Worm (Caenorhabditis elegans) whole organism, midembryonic: Measurements from ENCODE around the gene noca-1.
A peak's percentile ranks its signal among the peaks of the same experiment; 100 is the strongest.

Experiments
- T22C8.4 ChIP-seq: fragments of 200-800 bp; sonication (Bioruptor generic); IDR thresholded peaks from 2 replicates; pipeline ENCODE4 v1.3.6; 2022; ENCODE audit warnings: missing genetic modification characterization, missing compliant biosample characterization
- cog-1 ChIP-seq: sonication (generic microtip); optimal IDR thresholded peaks from 2 replicates; lab custom pipeline; 2016; ENCODE audit warnings: missing genetic modification characterization, missing compliant biosample characterization
- flt-1 ChIP-seq: fragments of 200-800 bp; sonication (Bioruptor generic); IDR thresholded peaks from 2 replicates; pipeline ENCODE4 v1.3.6; 2022; ENCODE audit warnings: missing genetic modification characterization, missing compliant biosample characterization
- klf-2 ChIP-seq: fragments of 200-800 bp; sonication (Bioruptor generic); conservative IDR thresholded peaks from 2 replicates; pipeline ENCODE4 v1.3.6; 2022; ENCODE audit warnings: missing genetic modification reagents, missing genetic modification characterization, missing compliant biosample characterization
- med-1 ChIP-seq: sonication (generic microtip); optimal IDR thresholded peaks from 2 replicates; lab custom pipeline; 2017; ENCODE audit warnings: missing genetic modification characterization, mild to moderate bottlenecking, missing compliant biosample characterization, antibody characterized with exemption, missing genetic modification reagents; ENCODE audit not compliant: insufficient read depth
- ref-1 ChIP-seq: fragments of 200-800 bp; sonication (Bioruptor generic); conservative IDR thresholded peaks from 2 replicates; pipeline ENCODE4 v1.3.6; 2022; ENCODE audit warnings: missing genetic modification reagents, missing genetic modification characterization, missing compliant biosample characterization
- tab-1 ChIP-seq: fragments of 200-800 bp; sonication (Bioruptor generic); IDR thresholded peaks from 2 replicates; pipeline ENCODE4 v1.3.6; 2022; ENCODE audit warnings: missing genetic modification characterization, missing compliant biosample characterization
- ztf-23 ChIP-seq: fragments of 200-800 bp; sonication (Bioruptor generic); IDR thresholded peaks from 2 replicates; pipeline ENCODE4 v1.3.6; 2022; ENCODE audit warnings: missing genetic modification reagents, missing genetic modification characterization, missing compliant biosample characterization
- ztf-29 ChIP-seq: fragments of 200-800 bp; sonication (Bioruptor generic); IDR thresholded peaks from 2 replicates; pipeline ENCODE4 v1.3.6; 2022; ENCODE audit warnings: missing genetic modification reagents, missing genetic modification characterization, missing compliant biosample characterization

The noca-1 gene

DNA sequence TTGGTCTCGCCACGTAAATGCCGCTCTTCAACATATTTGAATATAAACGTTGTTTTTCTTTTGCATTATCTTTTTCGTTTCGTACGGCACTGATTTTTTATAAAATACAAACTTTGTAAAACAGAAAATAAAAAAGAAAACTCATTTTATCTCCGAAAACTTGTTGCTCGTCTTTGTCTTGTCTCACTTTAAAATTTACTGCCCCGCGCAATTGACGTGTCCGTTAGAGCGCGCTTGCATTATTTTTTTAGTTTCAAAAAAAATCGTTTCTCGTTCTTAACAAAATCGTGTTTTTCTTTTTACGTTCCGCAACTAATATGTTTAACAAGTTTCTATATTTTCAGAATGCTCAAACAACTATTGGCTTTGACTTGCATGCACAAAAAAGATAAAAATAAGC lies at the start of gene noca-1:
TSS of gene noca-1 (plus strand) at position 345 of the 400 bp plus-strand sequence.
- no peak for TF ChIP-seq tab-1 (GFP tag; lab: Robert Waterston, UW)

DNA sequence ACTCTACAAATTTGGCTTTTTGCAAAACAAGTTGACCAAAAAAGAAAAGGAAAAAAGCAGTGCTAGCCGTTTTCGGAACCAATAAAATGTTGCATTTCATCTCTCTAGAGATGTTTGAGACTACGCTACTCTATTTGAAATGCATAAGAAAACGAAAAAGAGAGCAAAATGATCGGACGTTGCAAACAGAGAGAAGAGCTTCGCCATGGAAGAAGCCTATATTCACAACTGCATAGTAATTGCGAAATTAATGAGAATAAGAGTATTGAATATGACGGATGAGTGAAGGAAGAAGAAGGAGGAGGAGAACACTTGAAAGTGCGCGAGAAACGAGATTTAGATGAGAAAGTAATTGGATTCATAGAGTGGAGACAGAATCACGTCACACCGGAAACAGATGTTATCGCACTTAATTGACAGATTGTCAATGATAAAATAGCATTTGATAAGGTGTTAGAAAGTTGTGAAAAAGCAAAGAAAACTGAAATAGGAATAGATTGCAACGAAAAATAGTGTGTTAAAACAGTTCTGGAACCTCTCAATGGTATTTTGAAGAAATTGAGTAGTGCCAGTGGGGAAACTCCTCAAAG lies 46.8 kb upstream of the noca-1 start:
- TF ChIP-seq ref-1 (no peak), cog-1 (no peak), flt-1 (GFP tag; lab: Robert Waterston, UW) (no peak), klf-2 (no peak), med-1 (GFP tag; lab: Kevin White, UChicago) (no peak), ztf-23 (no peak)

DNA sequence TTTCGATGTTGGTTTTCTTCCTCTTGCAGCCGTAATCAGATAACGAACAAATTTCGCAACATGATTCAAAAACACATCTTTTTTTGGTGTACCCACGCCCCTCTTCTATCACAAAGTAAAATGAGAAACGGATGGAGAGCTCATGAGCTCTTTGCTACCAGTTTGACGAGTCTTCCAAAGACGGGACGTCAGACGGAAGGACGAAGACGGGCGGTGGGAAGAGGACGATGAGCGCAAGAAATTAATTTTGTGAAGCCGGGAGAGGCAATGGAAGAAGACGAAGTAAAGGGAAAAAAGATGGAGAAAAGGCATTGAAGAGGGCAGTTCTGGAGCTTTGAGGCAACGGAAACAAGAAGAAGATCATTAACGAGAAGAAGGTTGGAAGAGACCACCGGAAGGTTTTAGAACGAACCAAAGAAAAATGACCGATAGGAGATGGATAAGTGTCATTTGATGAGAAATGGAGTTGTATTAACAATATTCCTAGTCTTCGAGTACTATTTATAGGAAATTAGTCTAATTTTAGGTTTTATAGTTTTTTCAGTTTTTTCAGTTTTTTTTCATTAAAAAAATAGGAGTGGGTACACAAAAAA lies 41.0 kb upstream of the noca-1 start:
- TF ChIP-seq ref-1 (no peak), flt-1 (GFP tag; lab: Robert Waterston, UW) (no peak), T22C8.4 (GFP tag; lab: Robert Waterston, UW) (no peak), ztf-29 (GFP tag; lab: Robert Waterston, UW) (no peak), ztf-23 (no peak), med-1 (GFP tag; lab: Kevin White, UChicago) (no peak), tab-1 (GFP tag; lab: Robert Waterston, UW) (no peak), cog-1 (no peak), klf-2 (no peak)

DNA sequence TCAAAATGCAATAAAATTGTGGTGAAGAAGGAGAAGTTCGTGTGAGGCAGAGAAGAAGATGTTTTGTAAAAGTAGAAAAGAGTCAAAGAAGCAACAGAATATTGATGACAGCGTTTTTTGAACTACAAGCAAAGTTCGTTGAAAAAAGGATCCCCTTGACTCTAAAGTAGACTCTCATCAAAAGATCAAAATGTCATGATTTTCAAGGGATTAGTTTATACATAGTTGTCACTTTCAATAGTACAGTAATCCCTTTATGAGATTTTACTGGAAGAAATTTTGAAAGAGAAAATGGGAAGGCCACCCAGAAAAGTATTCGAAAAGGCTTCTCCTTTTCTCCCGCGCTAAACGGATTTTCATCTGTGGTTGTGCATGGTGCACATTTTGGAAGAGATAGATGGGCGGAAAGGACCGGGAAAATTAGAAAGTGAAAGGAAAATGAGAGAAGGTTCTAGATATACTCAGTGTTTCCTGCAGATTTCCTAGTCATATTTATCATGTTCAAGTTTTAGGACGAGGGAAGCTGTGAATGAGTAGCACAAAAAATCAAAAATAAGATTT lies 39.7 kb upstream of the noca-1 start:
- no peak for TF ChIP-seq klf-2
- TF ChIP-seq ref-1, result no peak

DNA sequence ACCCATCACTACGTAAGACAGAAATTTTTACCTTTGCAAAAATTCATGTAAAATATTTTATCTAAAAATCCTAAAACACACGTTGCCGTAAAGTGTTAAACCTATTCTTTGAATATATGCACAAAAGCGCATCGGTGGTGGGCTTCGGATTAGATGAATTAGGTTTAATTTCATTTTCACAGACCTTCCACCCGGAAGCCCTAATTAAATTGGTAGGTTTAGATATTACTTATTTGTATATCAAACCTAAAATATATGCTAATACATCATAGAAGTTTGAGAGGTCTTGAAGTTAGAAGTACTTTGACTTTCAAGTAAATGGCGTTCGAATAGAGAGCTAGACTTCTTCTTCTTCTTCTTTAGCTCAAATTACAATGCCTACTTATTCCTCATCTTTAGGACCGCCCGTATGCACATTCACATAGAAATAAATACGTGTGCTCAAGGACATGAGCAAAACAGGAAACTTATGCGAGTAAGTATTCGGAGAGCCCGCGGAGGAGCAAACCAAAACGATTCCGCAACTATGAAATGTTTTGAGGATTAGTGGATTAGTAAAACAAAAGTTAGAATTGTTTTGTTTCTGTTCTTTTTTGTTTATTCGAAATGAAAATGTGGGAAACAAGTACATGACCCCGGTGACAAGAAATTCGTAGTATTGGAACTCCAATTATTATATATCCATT lies 38.0 kb upstream of the noca-1 start:
- TF ChIP-seq ref-1 (no peak), med-1 (GFP tag; lab: Kevin White, UChicago) (no peak), cog-1 (no peak), klf-2 (no peak), ztf-23 (no peak)

DNA sequence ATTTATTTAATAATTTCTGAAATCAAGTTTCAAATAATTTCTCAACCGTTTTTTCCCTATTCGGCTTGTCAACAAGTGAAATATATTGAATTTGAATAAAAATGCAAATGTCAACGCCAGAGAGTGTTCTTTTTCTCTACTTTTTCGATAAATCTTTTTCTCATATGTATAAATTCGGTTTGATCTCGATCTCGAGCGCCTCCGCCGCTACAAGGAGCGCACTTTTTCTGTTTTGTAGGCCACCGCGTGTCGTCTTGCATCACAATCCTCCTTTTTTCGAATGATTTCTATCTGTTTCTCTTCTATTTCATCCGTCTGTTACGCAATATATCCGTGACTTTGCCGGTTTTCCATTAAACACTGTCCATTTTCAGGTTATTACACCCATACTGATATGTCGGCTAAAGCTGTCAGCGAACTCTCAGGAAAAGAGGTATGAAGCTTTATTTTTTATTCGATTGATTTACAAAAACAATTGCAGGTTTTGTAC lies 36.6 kb upstream of the noca-1 start, which contains the start of gene acly-2:
TSS of gene acly-2 (plus strand) at position 375 of the 490 bp plus-strand sequence.
- TF ChIP-seq med-1 (GFP tag; lab: Kevin White, UChicago), result no peak

DNA sequence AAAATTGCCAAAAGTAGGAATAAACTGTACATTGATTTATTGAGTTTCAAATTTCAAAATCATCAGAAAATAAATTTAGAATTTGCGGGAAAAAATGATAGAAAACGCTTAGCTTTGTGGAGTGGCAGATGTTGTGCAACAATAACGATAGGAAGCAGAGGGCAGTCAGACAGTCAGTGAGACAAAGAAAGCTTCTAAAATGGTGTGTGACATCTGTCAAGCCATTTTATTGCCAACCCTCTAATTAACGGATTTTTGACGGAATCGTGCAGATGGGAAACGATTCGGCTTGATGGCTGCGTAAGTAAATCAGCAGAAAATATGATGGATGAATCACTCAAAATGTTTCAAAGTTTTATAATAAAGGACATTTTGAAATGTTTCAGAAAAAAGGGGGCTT lies 32.6 kb upstream of the noca-1 start, which contains the start of gene max-1:
TSS of gene max-1 (minus strand) at position 124 of the 400 bp plus-strand sequence.
- TF ChIP-seq ref-1 (no peak), flt-1 (GFP tag; lab: Robert Waterston, UW) (no peak), ztf-23 (no peak), klf-2 (no peak), ztf-29 (GFP tag; lab: Robert Waterston, UW) (no peak), tab-1 (GFP tag; lab: Robert Waterston, UW) (no peak), med-1 (GFP tag; lab: Kevin White, UChicago) (no peak)

DNA sequence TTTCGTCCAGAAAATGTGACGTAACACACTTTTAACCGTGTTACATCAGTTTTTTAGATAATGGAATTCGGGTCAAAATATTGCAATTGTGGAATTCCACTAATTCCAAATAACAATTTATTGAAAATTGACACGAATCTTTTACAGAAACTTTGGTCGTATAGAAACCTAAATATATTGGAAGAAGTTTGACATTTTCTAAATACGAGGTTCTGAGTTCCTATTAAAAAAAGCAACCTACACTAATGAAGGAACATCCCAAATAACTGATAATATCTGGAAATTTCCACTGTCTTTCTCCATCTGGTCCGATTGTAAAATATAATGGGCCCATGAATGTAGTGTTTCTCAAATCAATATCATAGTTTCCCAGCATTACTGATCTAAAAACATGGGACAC lies 31.5 kb upstream of the noca-1 start:
- TF ChIP-seq med-1 (GFP tag; lab: Kevin White, UChicago) (no peak), ztf-23 (no peak), cog-1 (no peak), flt-1 (GFP tag; lab: Robert Waterston, UW) (no peak), klf-2 (no peak), tab-1 (GFP tag; lab: Robert Waterston, UW) (no peak), ref-1 (no peak)

DNA sequence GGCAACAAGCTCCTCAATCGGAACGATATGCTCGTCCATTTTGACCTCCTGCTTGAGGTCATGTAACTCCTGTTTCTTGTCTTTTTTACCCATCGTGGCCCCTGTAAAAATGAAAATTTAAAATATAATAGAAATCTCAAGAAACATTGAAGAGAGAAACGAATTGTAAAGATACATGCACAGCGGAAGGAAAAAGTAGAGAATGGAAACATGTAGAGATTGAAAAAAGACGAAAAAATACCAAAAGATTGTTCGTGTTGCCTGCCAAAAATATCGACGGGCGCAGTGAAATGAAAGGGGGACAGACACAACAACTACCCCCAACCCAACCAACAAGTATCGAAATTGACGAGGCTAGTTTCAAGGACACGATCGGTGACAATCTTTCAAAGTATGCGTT lies 22.8 kb upstream of the noca-1 start, which contains the start of gene eat-6:
TSS of gene eat-6 (minus strand) at position 101 of the 400 bp plus-strand sequence.
- TF ChIP-seq tab-1 (GFP tag; lab: Robert Waterston, UW) (no peak), ref-1 (no peak), ztf-29 (GFP tag; lab: Robert Waterston, UW) (no peak), klf-2 (no peak), flt-1 (GFP tag; lab: Robert Waterston, UW) (no peak), med-1 (GFP tag; lab: Kevin White, UChicago) (no peak), cog-1 (no peak), T22C8.4 (GFP tag; lab: Robert Waterston, UW) (no peak)

DNA sequence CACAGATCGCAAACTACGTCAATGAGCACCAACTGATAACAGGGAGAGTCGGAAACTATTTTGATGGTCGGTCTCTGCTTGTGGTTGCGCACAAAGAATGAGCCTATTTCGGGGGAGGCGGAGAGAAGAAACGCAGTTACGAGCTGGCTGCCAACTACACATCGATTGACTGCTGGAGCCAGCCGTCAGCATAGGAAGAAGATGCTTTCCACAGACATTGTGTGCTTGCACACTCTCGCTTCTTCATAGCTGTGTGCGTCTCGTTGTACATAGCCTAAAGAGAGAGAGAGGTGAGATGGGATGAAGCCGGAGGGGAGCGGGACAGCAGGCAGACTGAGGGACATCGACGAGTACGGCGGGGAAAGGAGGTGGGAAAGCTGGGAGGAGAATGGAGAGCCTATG lies 22.3 kb upstream of the noca-1 start:
- TF ChIP-seq cog-1, result peak; percentile 25
- 0 out of 2 replicates have a peak, but pooled peaks have one; percentile 50 for TF ChIP-seq ztf-23
- no peak for TF ChIP-seq med-1 (GFP tag; lab: Kevin White, UChicago)
- TF ChIP-seq tab-1 (GFP tag; lab: Robert Waterston, UW), result 0 out of 2 replicates have a peak, but pooled peaks have one; percentile 48
- no peak for TF ChIP-seq flt-1 (GFP tag; lab: Robert Waterston, UW)
- peak; percentile 41; the same call in 1 of the 2 replicates for TF ChIP-seq T22C8.4 (GFP tag; lab: Robert Waterston, UW)
